Worm (Caenorhabditis elegans) whole organism, L1 larva: ENCODE results near the gene ZC262.4.

Source experiments
- F16B12.6 ChIP-seq: fragments of 150-350 bp; optimal IDR thresholded peaks from 2 replicates; lab custom pipeline; 2014; ENCODE audit warnings: missing biosample characterization, missing genetic modification characterization
- Y116A8C.19 ChIP-seq: sonication (generic microtip); optimal IDR thresholded peaks from 2 replicates; lab custom pipeline; 2016; ENCODE audit warnings: missing compliant biosample characterization, missing genetic modification characterization, borderline replicate concordance
- aha-1 ChIP-seq: fragments of 150-350 bp; optimal IDR thresholded peaks from 2 replicates; lab custom pipeline; 2014; ENCODE audit warnings: missing biosample characterization, missing genetic modification characterization
- alr-1 ChIP-seq: fragments of 200-800 bp; sonication (Bioruptor generic); optimal IDR thresholded peaks from 2 replicates; lab custom pipeline; 2018; ENCODE audit warnings: borderline replicate concordance, mild to moderate bottlenecking, missing genetic modification characterization, missing compliant biosample characterization
- blmp-1 ChIP-seq: fragments of 150-350 bp; optimal IDR thresholded peaks from 2 replicates; lab custom pipeline; 2014; ENCODE audit warnings: missing biosample characterization, missing genetic modification characterization
- ceh-63 ChIP-seq: fragments of 200-800 bp; sonication (Bioruptor generic); optimal IDR thresholded peaks from 2 replicates; lab custom pipeline; 2018; ENCODE audit warnings: mild to moderate bottlenecking, missing genetic modification characterization, missing compliant biosample characterization
- ceh-82 ChIP-seq, 3 experiments: fragments of 150-350 bp in 1 of 3; sonication (generic microtip) in 2 of 3; optimal IDR thresholded peaks; 2 replicates each; lab custom pipeline; 2014 to 2017; ENCODE audit warnings: missing biosample characterization in 3 of 3, missing genetic modification characterization in 3 of 3
- ceh-90 ChIP-seq: sonication (generic microtip); optimal IDR thresholded peaks from 2 replicates; lab custom pipeline; 2016; ENCODE audit warnings: missing genetic modification characterization, missing compliant biosample characterization
- ces-1 ChIP-seq: fragments of 150-350 bp; optimal IDR thresholded peaks from 2 replicates; lab custom pipeline; 2014; ENCODE audit warnings: missing biosample characterization, missing genetic modification reagents, missing genetic modification characterization
- dpl-1 ChIP-seq, 3 experiments: fragments of 150-350 bp in 2 of 3; sonication (generic microtip) in 1 of 3; optimal IDR thresholded peaks; 2 replicates each; lab custom pipeline; 2014 to 2017; ENCODE audit warnings: missing biosample characterization in 3 of 3, missing genetic modification characterization in 3 of 3, missing genetic modification reagents in 3 of 3
- dsc-1 ChIP-seq: sonication (generic microtip); optimal IDR thresholded peaks from 2 replicates; lab custom pipeline; 2016; ENCODE audit warnings: mild to moderate bottlenecking, missing genetic modification characterization, missing compliant biosample characterization
- efl-1 ChIP-seq, 4 experiments: fragments of 150-350 bp; optimal IDR thresholded peaks in 3 of 4; peaks in 1 of 4; 1 replicate in 1 of 4; 2 replicates in 3 of 4; lab custom pipeline; 2014; ENCODE audit warnings: missing biosample characterization in 2 of 4, missing genetic modification characterization in 2 of 4, missing genetic modification reagents in 2 of 4
- egl-13 ChIP-seq: sonication (generic microtip); optimal IDR thresholded peaks from 2 replicates; lab custom pipeline; 2016; ENCODE audit warnings: missing genotype, missing genetic modification reagents, missing genetic modification characterization, missing compliant biosample characterization
- elt-2 ChIP-seq: sonication (generic microtip); optimal IDR thresholded peaks from 2 replicates; lab custom pipeline; 2016; ENCODE audit warnings: missing genetic modification characterization, mild to moderate bottlenecking, inconsistent platforms, missing compliant biosample characterization, missing genetic modification reagents
- elt-3 ChIP-seq, 6 experiments: fragments of 150-350 bp in 1 of 6; sonication (generic microtip); optimal IDR thresholded peaks; 2 replicates each; lab custom pipeline; 2017 to 2018; ENCODE audit warnings: missing biosample characterization in 6 of 6, missing genetic modification characterization in 6 of 6, inconsistent platforms in 1 of 6
- ets-5 ChIP-seq: fragments of 200-800 bp; sonication (Bioruptor generic); IDR thresholded peaks from 2 replicates; pipeline ENCODE4 v1.3.6; 2022; ENCODE audit warnings: missing genetic modification characterization, missing compliant biosample characterization
- fkh-4 ChIP-seq: sonication (generic microtip); optimal IDR thresholded peaks from 2 replicates; lab custom pipeline; 2016; ENCODE audit warnings: missing compliant biosample characterization, missing genetic modification characterization, borderline replicate concordance
- hpl-2 ChIP-seq: fragments of 150-350 bp; optimal IDR thresholded peaks from 2 replicates; lab custom pipeline; 2014; ENCODE audit warnings: missing biosample characterization, missing genetic modification reagents, missing genetic modification characterization
- isw-1 ChIP-seq: fragments of 200-800 bp; sonication (Bioruptor generic); IDR thresholded peaks from 2 replicates; pipeline ENCODE4 v1.3.6; 2022; ENCODE audit warnings: missing genetic modification characterization, missing compliant biosample characterization
- jun-1 ChIP-seq: fragments of 150-350 bp; optimal IDR thresholded peaks from 2 replicates; lab custom pipeline; 2014; ENCODE audit warnings: missing biosample characterization, missing genetic modification reagents, missing genetic modification characterization
- lin-14 ChIP-seq: fragments of 200-800 bp; sonication (Bioruptor generic); optimal IDR thresholded peaks from 2 replicates; lab custom pipeline; 2018; ENCODE audit warnings: mild to moderate bottlenecking, missing genetic modification characterization, moderate library complexity, missing compliant biosample characterization
- lin-35 ChIP-seq, 2 experiments: fragments of 150-350 bp; optimal IDR thresholded peaks; 2 replicates each; lab custom pipeline; 2014; ENCODE audit warnings: missing biosample characterization in 2 of 2, missing genetic modification characterization in 2 of 2, missing genetic modification reagents in 2 of 2
- lir-3 ChIP-seq: sonication (generic microtip); optimal IDR thresholded peaks from 2 replicates; lab custom pipeline; 2016; ENCODE audit warnings: mild to moderate bottlenecking, missing genetic modification characterization, moderate library complexity, missing compliant biosample characterization; ENCODE audit not compliant: poor library complexity
- lsy-2 ChIP-seq, 2 experiments: fragments of 150-350 bp; optimal IDR thresholded peaks; 2 replicates each; lab custom pipeline; 2014; ENCODE audit warnings: missing biosample characterization in 2 of 2, missing genetic modification characterization in 2 of 2
- mab-9 ChIP-seq: fragments of 200-800 bp; sonication (Bioruptor generic); IDR thresholded peaks from 2 replicates; pipeline ENCODE4 v1.3.6; 2022; ENCODE audit warnings: missing genetic modification reagents, missing genetic modification characterization, missing compliant biosample characterization
- mdl-1 ChIP-seq, 2 experiments: fragments of 150-350 bp; optimal IDR thresholded peaks; 2 replicates each; lab custom pipeline; 2014 to 2017; ENCODE audit warnings: missing biosample characterization in 2 of 2, missing genetic modification characterization in 2 of 2, inconsistent platforms in 1 of 2
- mep-1 ChIP-seq: fragments of 150-350 bp; optimal IDR thresholded peaks from 2 replicates; lab custom pipeline; 2014; ENCODE audit warnings: missing biosample characterization, missing genetic modification characterization
- nhr-11 ChIP-seq: fragments of 150-350 bp; optimal IDR thresholded peaks from 2 replicates; lab custom pipeline; 2014; ENCODE audit warnings: missing biosample characterization, missing genetic modification characterization
- nhr-12 ChIP-seq: sonication (generic microtip); optimal IDR thresholded peaks from 2 replicates; lab custom pipeline; 2017; ENCODE audit warnings: missing biosample characterization, missing genetic modification characterization
- nhr-19 ChIP-seq: fragments of 200-800 bp; sonication (Bioruptor generic); conservative IDR thresholded peaks from 2 replicates; pipeline ENCODE4 v1.3.6; 2022; ENCODE audit warnings: missing genetic modification characterization, missing compliant biosample characterization
- nhr-20 ChIP-seq: sonication (generic microtip); optimal IDR thresholded peaks from 2 replicates; lab custom pipeline; 2016; ENCODE audit warnings: mild to moderate bottlenecking, missing genetic modification characterization, missing compliant biosample characterization
- nhr-85 ChIP-seq: sonication (generic microtip); peaks from one replicate; lab custom pipeline; 2016; ENCODE audit warnings: missing genetic modification characterization, inconsistent platforms, missing compliant biosample characterization
- nhr-90 ChIP-seq: sonication (generic microtip); optimal IDR thresholded peaks from 2 replicates; lab custom pipeline; 2016; ENCODE audit warnings: mild to moderate bottlenecking, missing genetic modification characterization, missing compliant biosample characterization; ENCODE audit not compliant: poor library complexity
- pag-3 ChIP-seq: sonication (generic microtip); optimal IDR thresholded peaks from 2 replicates; lab custom pipeline; 2017; ENCODE audit warnings: missing genetic modification characterization, mild to moderate bottlenecking, missing compliant biosample characterization, antibody characterized with exemption, borderline replicate concordance; ENCODE audit not compliant: insufficient read depth
- pqm-1 ChIP-seq: sonication (generic microtip); optimal IDR thresholded peaks from 3 replicates; lab custom pipeline; 2017; ENCODE audit warnings: missing biosample characterization, missing genetic modification characterization
- rnt-1 ChIP-seq: sonication (generic microtip); optimal IDR thresholded peaks from 2 replicates; lab custom pipeline; 2016; ENCODE audit warnings: mild to moderate bottlenecking, missing genetic modification characterization, moderate library complexity, missing compliant biosample characterization
- snu-23 ChIP-seq: sonication (generic microtip); optimal IDR thresholded peaks from 2 replicates; lab custom pipeline; 2016; ENCODE audit warnings: missing genetic modification characterization, missing compliant biosample characterization
- sox-4 ChIP-seq: sonication (generic microtip); optimal IDR thresholded peaks from 2 replicates; lab custom pipeline; 2016; ENCODE audit warnings: missing genetic modification characterization, missing compliant biosample characterization
- sptf-1 ChIP-seq: fragments of 150-350 bp; optimal IDR thresholded peaks from 2 replicates; lab custom pipeline; 2014; ENCODE audit warnings: missing biosample characterization, missing genetic modification characterization
- swsn-7 ChIP-seq: sonication (generic microtip); optimal IDR thresholded peaks from 2 replicates; lab custom pipeline; 2016; ENCODE audit warnings: missing genetic modification characterization, missing compliant biosample characterization
- tlp-1 ChIP-seq: fragments of 150-350 bp; optimal IDR thresholded peaks from 2 replicates; lab custom pipeline; 2014; ENCODE audit warnings: missing biosample characterization, missing genetic modification characterization
- unc-130 ChIP-seq: fragments of 150-350 bp; optimal IDR thresholded peaks from 2 replicates; lab custom pipeline; 2017; ENCODE audit warnings: missing biosample characterization, missing genetic modification characterization, inconsistent platforms
- unc-86 ChIP-seq: sonication (generic microtip); optimal IDR thresholded peaks from 2 replicates; lab custom pipeline; 2016; ENCODE audit warnings: missing genetic modification characterization, missing compliant biosample characterization
- xbp-1 ChIP-seq: sonication (generic microtip); optimal IDR thresholded peaks from 2 replicates; lab custom pipeline; 2016; ENCODE audit warnings: missing genetic modification characterization, missing compliant biosample characterization
- ztf-11 ChIP-seq, 2 experiments: sonication (generic microtip); optimal IDR thresholded peaks; 2 replicates each; lab custom pipeline; 2016 to 2017; ENCODE audit warnings: missing genetic modification characterization in 2 of 2, missing biosample characterization in 1 of 2, missing compliant biosample characterization in 1 of 2

Gene ZC262.4

DNA sequence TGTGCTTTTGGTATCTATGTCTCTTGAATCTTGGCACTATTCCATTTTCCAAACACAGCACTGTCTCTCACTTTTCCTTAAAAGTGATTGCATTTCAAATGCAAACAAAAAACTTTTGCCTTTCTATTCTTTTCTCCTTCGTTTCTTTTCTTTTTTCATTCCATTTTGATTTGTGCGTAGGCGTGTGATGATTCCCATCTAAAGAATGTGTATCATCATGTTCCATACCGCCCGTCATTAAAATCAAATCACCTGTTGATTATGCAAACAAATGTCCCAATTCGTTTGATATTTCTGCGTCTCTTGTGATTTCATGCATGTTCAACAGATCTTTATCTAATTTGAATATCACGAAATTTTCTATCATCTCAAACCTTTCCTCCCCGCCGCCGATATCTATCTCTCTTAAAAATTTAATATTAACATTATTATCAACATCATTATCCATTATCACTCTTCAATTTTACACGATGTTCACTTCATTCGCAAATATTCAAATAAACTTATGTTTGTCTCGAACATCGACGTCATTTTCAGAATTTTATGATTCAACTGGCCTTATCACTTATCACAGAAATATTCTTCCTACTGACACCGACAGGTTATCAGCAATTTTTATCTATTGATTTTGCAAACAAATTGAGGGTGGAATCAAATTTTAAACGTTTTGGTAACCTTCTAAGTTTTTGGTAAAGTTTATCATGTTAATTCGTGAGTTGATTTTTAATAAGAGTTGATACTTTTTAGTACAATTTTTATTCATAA, 42.9 kb downstream of the ZC262.4 start:
- TF ChIP-seq lsy-2 (tag; optimal IDR thresholded peaks at IDR 0.05; lab: Kevin White, UChicago) (peak in 1 of 2 experiments; percentile 7), ceh-63 (GFP tag; lab: Kevin White, UChicago) (no peak), nhr-90 (tag; lab: Kevin White, UChicago) (no peak), lin-35 (GFP tag; optimal IDR thresholded peaks at IDR 0.05; lab: Kevin White, UChicago) (peak in 1 of 2 experiments; percentile 29), lin-14 (GFP tag; lab: Kevin White, UChicago) (peak; percentile 12), jun-1 (tag; lab: Kevin White, UChicago) (peak; percentile 23), elt-3 (tag; optimal IDR thresholded peaks at IDR 0.05; lab: Kevin White, UChicago) (peak in 1 of 6 experiments; percentile 33), tlp-1 (peak; percentile 65), unc-130 (tag; lab: Kevin White, UChicago) (no peak), hpl-2 (no peak), elt-2 (tag; lab: Kevin White, UChicago) (peak; percentile 85), blmp-1 (peak; percentile 84), mep-1 (tag; lab: Kevin White, UChicago) (peak; percentile 23), isw-1 (GFP tag; lab: Robert Waterston, UW) (no peak), aha-1 (tag; lab: Kevin White, UChicago) (no peak), pqm-1 (tag; lab: Kevin White, UChicago) (peak; percentile 83), ets-5 (GFP tag; lab: Robert Waterston, UW) (no peak), efl-1 (optimal IDR thresholded peaks at IDR 0.05; lab: Kevin White, UChicago) (no peak), efl-1 (GFP tag; optimal IDR thresholded peaks at IDR 0.05 in 1 of 2; lab: Kevin White, UChicago) (peak in 1 of 2 experiments; percentile 41), ceh-90 (tag; lab: Kevin White, UChicago) (no peak)
- TF ChIP-seq, all 84 proteins: peak for 11

ce11 chrIII:8289181-8289580, 45.2 kb downstream of the ZC262.4 start:
- TF ChIP-seq blmp-1 (peak; percentile 36), lir-3 (tag; lab: Kevin White, UChicago) (no peak), nhr-11 (tag; lab: Kevin White, UChicago) (no peak), nhr-85 (tag; lab: Kevin White, UChicago) (no peak), dsc-1 (tag; lab: Kevin White, UChicago) (peak; percentile 29)

DNA sequence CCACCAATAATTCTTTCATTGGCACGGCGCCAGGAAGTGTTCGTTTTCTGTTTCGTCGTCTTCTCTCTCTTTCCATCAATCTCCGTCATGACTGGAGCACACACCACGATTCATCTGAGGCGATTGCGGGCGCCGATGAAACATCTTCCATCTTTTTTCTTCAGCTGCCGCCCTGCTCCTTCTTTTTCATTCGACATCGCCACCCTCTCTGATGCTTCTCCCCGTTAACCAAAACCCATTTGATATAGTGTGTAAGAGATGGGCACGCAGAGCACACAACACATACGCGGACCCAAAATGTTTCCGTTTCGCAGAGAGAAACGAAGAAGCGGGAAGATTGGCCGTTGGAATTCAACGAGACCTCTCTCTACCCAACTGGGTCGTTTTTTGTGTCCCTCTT, 46.8 kb downstream of the ZC262.4 start:
- TF ChIP-seq ceh-82 (tag; optimal IDR thresholded peaks at IDR 0.05; lab: Kevin White, UChicago): peak in 1 of 3 experiments; percentile 21
- TF ChIP-seq mab-9 (GFP tag; lab: Robert Waterston, UW): no peak
- TF ChIP-seq mep-1 (tag; lab: Kevin White, UChicago): peak; percentile 40
- TF ChIP-seq unc-86: no peak
- TF ChIP-seq egl-13 (tag; lab: Kevin White, UChicago): no peak
- TF ChIP-seq fkh-4 (tag; lab: Kevin White, UChicago): no peak
- peak; percentile 21 for TF ChIP-seq unc-130 (tag; lab: Kevin White, UChicago)
- TF ChIP-seq swsn-7 (tag; lab: Kevin White, UChicago): peak; percentile 26
- no peak for TF ChIP-seq ceh-63 (GFP tag; lab: Kevin White, UChicago)
- TF ChIP-seq sptf-1 (tag; lab: Kevin White, UChicago): no peak
- TF ChIP-seq xbp-1: no peak
- TF ChIP-seq mdl-1 (tag; optimal IDR thresholded peaks at IDR 0.05; lab: Kevin White, UChicago): no peak
- TF ChIP-seq nhr-19 (GFP tag; lab: Robert Waterston, UW): peak; percentile 20; the same call in 1 of the 2 replicates
- peak; percentile 23 for TF ChIP-seq pag-3
- TF ChIP-seq sox-4 (tag; lab: Kevin White, UChicago): no peak
- no peak for TF ChIP-seq nhr-12 (tag; lab: Kevin White, UChicago)
- TF ChIP-seq F16B12.6 (tag; lab: Kevin White, UChicago): no peak
- TF ChIP-seq dpl-1 (GFP tag; optimal IDR thresholded peaks at IDR 0.05; lab: Kevin White, UChicago): peak in 1 of 3 experiments; percentile 6
- peak; percentile 34 for TF ChIP-seq rnt-1 (tag; lab: Kevin White, UChicago)
- no peak for TF ChIP-seq lir-3 (tag; lab: Kevin White, UChicago)
- no peak for TF ChIP-seq nhr-20 (tag; lab: Kevin White, UChicago)
- no peak for TF ChIP-seq Y116A8C.19 (tag; lab: Kevin White, UChicago)
- TF ChIP-seq dsc-1 (tag; lab: Kevin White, UChicago): peak; percentile 55
- TF ChIP-seq blmp-1: no peak
- TF ChIP-seq snu-23 (GFP tag; lab: Kevin White, UChicago): peak; percentile 29
- TF ChIP-seq ces-1: no peak
- TF ChIP-seq ztf-11 (tag; optimal IDR thresholded peaks at IDR 0.05; lab: Kevin White, UChicago): peak in 1 of 2 experiments; percentile 35
- no peak for TF ChIP-seq alr-1 (tag; lab: Kevin White, UChicago)
- no peak for TF ChIP-seq elt-3 (tag; optimal IDR thresholded peaks at IDR 0.05; lab: Kevin White, UChicago)
